Worm (Caenorhabditis elegans): ENCODE data around the gene F19C7.2.
A peak's percentile ranks its signal among the peaks of the same experiment; 100 is the strongest.

Gene F19C7.2

DNA sequence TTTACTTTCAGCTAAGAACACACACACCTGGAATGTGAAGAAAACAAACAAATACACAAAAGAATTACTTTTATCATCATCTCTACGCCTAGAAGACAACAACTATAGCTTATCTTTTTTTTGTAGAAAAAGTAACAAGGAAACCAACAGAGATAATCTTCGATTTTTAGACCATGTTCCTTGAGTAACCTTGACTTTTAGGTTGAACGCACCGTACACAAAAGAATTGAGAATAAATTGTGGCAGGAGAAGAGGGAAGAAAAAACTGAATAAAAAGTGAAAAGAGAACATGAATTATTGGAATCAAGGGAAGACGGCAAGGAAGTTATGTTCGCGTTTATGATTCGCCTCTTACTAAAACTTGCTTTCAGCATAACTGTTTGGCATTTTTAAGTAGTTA, 41.2 kb downstream of the F19C7.2 start:
- TF ChIP-seq him-1 (tag; optimal IDR thresholded peaks at IDR 0.05) (no peak), W03F9.2 (tag; optimal IDR thresholded peaks at IDR 0.05) (no peak), dao-5 (tag; optimal IDR thresholded peaks at IDR 0.05) (no peak)

DNA sequence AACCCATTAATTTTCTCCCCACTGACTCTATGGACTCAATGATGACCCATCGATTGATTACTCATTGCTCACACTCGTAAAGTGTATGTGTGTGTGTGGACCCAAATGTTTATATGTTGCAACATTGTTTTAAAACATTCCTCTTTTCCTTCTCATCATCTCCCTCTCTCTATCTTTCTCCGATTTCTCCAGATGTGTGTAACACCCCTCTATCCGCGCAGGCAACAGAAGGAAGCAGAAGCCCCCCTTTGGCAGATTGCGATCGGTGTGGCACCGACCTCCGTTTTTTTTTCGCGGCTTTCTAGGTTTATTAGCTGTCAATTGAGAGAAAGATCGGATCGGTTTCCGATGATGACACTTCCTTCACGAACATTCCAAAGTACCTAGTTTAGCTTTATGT, 43.8 kb downstream of the F19C7.2 start:
- TF ChIP-seq him-1 (tag; optimal IDR thresholded peaks at IDR 0.05) (no peak), W03F9.2 (tag; optimal IDR thresholded peaks at IDR 0.05) (no peak), dao-5 (tag; optimal IDR thresholded peaks at IDR 0.05) (no peak)

DNA sequence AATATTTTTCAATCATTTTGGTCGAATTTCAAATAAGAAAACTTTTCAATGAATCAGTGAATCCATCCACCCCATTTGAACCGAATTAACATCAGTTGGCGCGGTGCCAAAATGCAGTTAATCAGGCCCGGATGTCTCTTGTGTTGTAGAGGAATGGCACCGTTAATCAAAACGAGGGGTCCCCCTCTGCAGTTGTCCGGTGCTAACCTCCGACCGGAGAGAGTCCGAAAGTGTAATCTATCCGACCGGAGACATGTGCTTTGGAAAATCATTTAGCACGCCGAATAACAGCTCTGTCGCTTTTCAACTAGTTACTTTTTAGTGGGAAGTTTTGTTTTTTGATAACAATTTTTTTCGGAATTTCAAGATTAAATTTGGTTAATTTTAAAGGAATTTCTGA, 45.5 kb downstream of the F19C7.2 start:
- TF ChIP-seq him-1 (tag; optimal IDR thresholded peaks at IDR 0.05) (no peak), W03F9.2 (tag; optimal IDR thresholded peaks at IDR 0.05) (no peak), dao-5 (tag; optimal IDR thresholded peaks at IDR 0.05) (no peak)

DNA sequence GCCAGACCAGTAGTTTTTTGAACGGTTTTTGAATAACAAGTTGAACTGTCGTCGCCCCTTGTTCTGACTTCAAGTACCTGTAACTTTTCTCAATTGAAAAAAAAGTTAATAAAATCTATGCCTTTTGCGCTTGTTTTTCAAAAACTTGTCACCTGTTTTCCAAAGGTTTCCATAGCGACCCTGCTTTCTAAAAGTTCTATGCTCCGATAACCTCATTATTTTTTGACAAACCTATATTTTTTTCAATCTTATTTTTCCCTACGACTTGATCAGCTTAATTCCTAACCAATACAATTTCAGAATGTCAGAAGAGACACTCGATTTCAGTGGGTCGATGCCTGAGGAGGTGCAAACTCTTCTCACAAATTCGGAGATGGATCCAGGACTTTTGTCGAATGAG, 47.6 kb downstream of the F19C7.2 start, which contains the start of gene F29B9.8:
F29B9.8 (plus strand) TSS at position 301 of the 400 bp plus-strand sequence.
- TF ChIP-seq W03F9.2 (tag; optimal IDR thresholded peaks at IDR 0.05) = no peak
- TF ChIP-seq him-1 (tag; optimal IDR thresholded peaks at IDR 0.05) = no peak
- TF ChIP-seq dao-5 (tag; optimal IDR thresholded peaks at IDR 0.05) = no peak

- TF ChIP-seq W03F9.2 (tag; optimal IDR thresholded peaks at IDR 0.05) (no peak), dao-5 (tag; optimal IDR thresholded peaks at IDR 0.05) (no peak), him-1 (tag; optimal IDR thresholded peaks at IDR 0.05) (no peak)
These were observed 49.7 kb downstream of the F19C7.2 start, which contains the start of gene F29B9.7 for ce11 chrIV:4649460-4649859. Gene F29B9.7 (plus strand): TSS chrIV:4649760.

DNA sequence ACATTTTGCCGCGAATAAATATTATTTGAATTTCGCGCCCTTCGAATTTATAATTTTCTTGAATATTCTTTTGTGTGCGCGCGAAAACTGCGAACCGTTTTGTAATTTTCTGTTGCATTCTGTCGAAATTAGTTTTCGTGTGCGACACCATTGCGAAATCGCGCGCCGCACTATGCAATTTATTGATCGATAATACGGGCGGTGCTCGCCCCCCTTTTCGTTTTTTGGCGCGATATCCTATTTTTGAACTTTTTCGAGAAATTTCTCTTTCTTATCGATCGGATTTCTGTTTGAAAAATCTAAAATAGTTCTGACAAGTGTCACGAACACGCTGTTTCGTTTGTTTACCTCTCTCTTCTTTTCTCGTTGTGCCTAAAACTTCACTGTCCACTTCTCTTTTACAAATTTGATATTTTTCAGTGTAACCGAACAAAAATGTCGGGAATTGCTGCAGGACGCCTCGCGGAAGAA, 50.9 kb downstream of the F19C7.2 start, which contains the start of gene ubc-9:
ubc-9 (plus strand) TSS at position 421 of the 471 bp plus-strand sequence.
- peak; percentile 27 for TF ChIP-seq W03F9.2 (tag; optimal IDR thresholded peaks at IDR 0.05)
- TF ChIP-seq dao-5 (tag; optimal IDR thresholded peaks at IDR 0.05) = no peak
- peak; percentile 52 for TF ChIP-seq him-1 (tag; optimal IDR thresholded peaks at IDR 0.05)

All from whole organism, L4/young adult.